Fruit fly (Drosophila melanogaster): ENCODE data around the gene if.

The if gene

dm6 chrX:16803299-16803698, 20.1 kb upstream of the if start, which contains the start of the genes Rai1 and CG13005:
Gene Rai1, minus strand, starts transcription at chrX:16803344.
Gene CG13005, plus strand, starts transcription at chrX:16803650.
- TF ChIP-seq Mio (GFP tag; optimal IDR thresholded peaks at IDR 0.05) = no peak
- no peak for TF ChIP-seq psq (GFP tag; optimal IDR thresholded peaks at IDR 0.05)
- peak; percentile 67 for TF ChIP-seq Myc (optimal IDR thresholded peaks at IDR 0.05)
- no peak for TF ChIP-seq ey (GFP tag; optimal IDR thresholded peaks at IDR 0.05)

DNA sequence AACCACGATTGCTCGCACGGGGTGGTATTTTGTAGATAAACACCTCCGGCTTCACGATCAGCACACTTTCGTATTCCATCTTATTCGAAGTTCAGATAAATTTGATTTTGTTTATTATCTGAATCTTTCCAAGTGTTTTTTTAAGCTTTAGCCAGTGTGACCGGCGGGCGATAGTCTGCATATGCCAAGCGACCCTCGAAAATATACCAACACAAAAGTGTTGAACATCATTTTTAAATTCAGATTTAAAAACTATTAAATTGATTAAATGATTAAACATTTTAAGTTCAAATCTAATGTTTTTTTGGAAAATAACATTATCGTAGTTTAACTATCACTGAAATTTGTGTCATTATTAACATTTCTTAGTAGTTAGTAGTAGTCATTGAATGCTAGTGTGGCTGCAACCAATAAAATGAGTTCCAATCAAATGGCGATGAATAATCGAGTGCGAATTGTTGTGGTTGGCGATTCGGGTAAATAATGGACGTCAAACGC, 17.3 kb upstream of the if start, which contains the start of the genes CG9132 and CG4789:
Gene CG9132 (minus strand): TSS at position 181 of the 498 bp plus-strand sequence.
Gene CG4789 (plus strand): TSS at position 401 of the 498 bp plus-strand sequence.
- TF ChIP-seq brk (GFP tag; optimal IDR thresholded peaks at IDR 0.05) (no peak), fru (GFP tag; optimal IDR thresholded peaks at IDR 0.05) (no peak), Rel (GFP tag; optimal IDR thresholded peaks at IDR 0.05) (no peak), Rel (tag; optimal IDR thresholded peaks at IDR 0.05) (peak; percentile 11)

dm6 chrX:16799914-16800313, 16.7 kb upstream of the if start:
- TF ChIP-seq Jra (GFP tag; optimal IDR thresholded peaks at IDR 0.05) (no peak), Sp1 (GFP tag; optimal IDR thresholded peaks at IDR 0.05) (peak; percentile 13), fru (GFP tag; optimal IDR thresholded peaks at IDR 0.05) (peak; percentile 69), Abd-B (GFP tag; optimal IDR thresholded peaks at IDR 0.05) (no peak), foxo (GFP tag; optimal IDR thresholded peaks at IDR 0.05) (peak in 1 of 2 experiments; percentile 17), GATAd (GFP tag; optimal IDR thresholded peaks at IDR 0.05) (no peak), ey (GFP tag; optimal IDR thresholded peaks at IDR 0.05) (peak; percentile 1), sage (GFP tag; optimal IDR thresholded peaks at IDR 0.05) (no peak), Mio (GFP tag; optimal IDR thresholded peaks at IDR 0.05) (no peak), lola (GFP tag; optimal IDR thresholded peaks at IDR 0.05) (no peak), HLH106 (tag; optimal IDR thresholded peaks at IDR 0.05) (no peak), h (GFP tag; optimal IDR thresholded peaks at IDR 0.05) (peak; percentile 27), brk (GFP tag; optimal IDR thresholded peaks at IDR 0.05) (no peak), Rel (GFP tag; optimal IDR thresholded peaks at IDR 0.05) (no peak), Rel (tag; optimal IDR thresholded peaks at IDR 0.05) (peak; percentile 72), psq (GFP tag; optimal IDR thresholded peaks at IDR 0.05) (no peak), CG32264 (GFP tag; optimal IDR thresholded peaks at IDR 0.05) (peak; percentile 3)

- TF ChIP-seq ey (GFP tag; optimal IDR thresholded peaks at IDR 0.05) (no peak), Hnf4 (GFP tag; optimal IDR thresholded peaks at IDR 0.05) (no peak), CG9705 (GFP tag; optimal IDR thresholded peaks at IDR 0.05) (no peak), rgr (GFP tag; optimal IDR thresholded peaks at IDR 0.05) (no peak), dmrt93B (GFP tag; optimal IDR thresholded peaks at IDR 0.05) (no peak)
These were observed 14.9 kb upstream of the if start for dm6 chrX:16798166-16798565.

dm6 chrX:16793129-16793748, 10.0 kb upstream of the if start:
- TF ChIP-seq psq (GFP tag; optimal IDR thresholded peaks at IDR 0.05) = peak; percentile 55
- TF ChIP-seq CrebA (GFP tag; optimal IDR thresholded peaks at IDR 0.05; ENCODE audit: borderline replicate concordance) = no peak

dm6 chrX:16791920-16792829, 8.9 kb upstream of the if start, which contains the start of gene CG4768:
Gene CG4768, plus strand, starts transcription at chrX:16792119.
- TF ChIP-seq jim (GFP tag; optimal IDR thresholded peaks at IDR 0.05) = no peak
- TF ChIP-seq tai (GFP tag; optimal IDR thresholded peaks at IDR 0.05) = no peak
- TF ChIP-seq pan (optimal IDR thresholded peaks at IDR 0.05) = no peak
- no peak for TF ChIP-seq Rel (GFP tag; optimal IDR thresholded peaks at IDR 0.05)
- peak; percentile 9 for TF ChIP-seq Rel (tag; optimal IDR thresholded peaks at IDR 0.05)
- TF ChIP-seq CrebA (GFP tag; optimal IDR thresholded peaks at IDR 0.05; ENCODE audit: borderline replicate concordance) = no peak
- TF ChIP-seq woc (GFP tag; optimal IDR thresholded peaks at IDR 0.05) = peak; percentile 34
- TF ChIP-seq Dfd (GFP tag; optimal IDR thresholded peaks at IDR 0.05) = no peak
- no peak for TF ChIP-seq Hr78 (GFP tag; optimal IDR thresholded peaks at IDR 0.05)
- TF ChIP-seq Sp1 (GFP tag; optimal IDR thresholded peaks at IDR 0.05) = peak; percentile 13
- no peak for TF ChIP-seq brk (GFP tag; optimal IDR thresholded peaks at IDR 0.05)
- no peak for TF ChIP-seq ey (GFP tag; optimal IDR thresholded peaks at IDR 0.05)
- no peak for TF ChIP-seq usp (GFP tag; optimal IDR thresholded peaks at IDR 0.05)
- no peak for TF ChIP-seq Hnf4 (GFP tag; optimal IDR thresholded peaks at IDR 0.05)
- no peak for TF ChIP-seq br (GFP tag; optimal IDR thresholded peaks at IDR 0.05)
- no peak for TF ChIP-seq sage (GFP tag; optimal IDR thresholded peaks at IDR 0.05)
- TF ChIP-seq HLH106 (tag; optimal IDR thresholded peaks at IDR 0.05) = no peak
- no peak for TF ChIP-seq Jra (GFP tag; optimal IDR thresholded peaks at IDR 0.05)
- TF ChIP-seq Abd-B (GFP tag; optimal IDR thresholded peaks at IDR 0.05) = no peak
- no peak for TF ChIP-seq fru (GFP tag; optimal IDR thresholded peaks at IDR 0.05)
- TF ChIP-seq CG9705 (GFP tag; optimal IDR thresholded peaks at IDR 0.05) = no peak
- no peak for TF ChIP-seq Vsx2 (GFP tag; optimal IDR thresholded peaks at IDR 0.05; ENCODE audit: partially characterized antibody)

All from whole organism, wandering third instar larva.